Fruit fly (Drosophila melanogaster) whole organism, prepupa: ENCODE measurements around the gene CG17470.

Experiments used
- CG10631 ChIP-seq: fragments of 200-800 bp; sonication (Bioruptor generic); optimal IDR thresholded peaks from 2 replicates; lab custom pipeline; 2016; ENCODE audit warnings: missing biosample characterization, missing genetic modification characterization
- CG6276 ChIP-seq: fragments of 200-800 bp; sonication (Bioruptor generic); optimal IDR thresholded peaks from 2 replicates; lab custom pipeline; 2017; ENCODE audit warnings: missing biosample characterization, mild to moderate bottlenecking, missing genetic modification characterization
- CG6854 ChIP-seq: fragments of 200-800 bp; sonication (Bioruptor generic); optimal IDR thresholded peaks from 2 replicates; lab custom pipeline; 2017; ENCODE audit warnings: missing biosample characterization, mild to moderate bottlenecking, missing genetic modification characterization
- CG7368 ChIP-seq: fragments of 200-800 bp; sonication (Bioruptor generic); optimal IDR thresholded peaks from 3 replicates; lab custom pipeline; 2016; ENCODE audit warnings: missing biosample characterization, missing genetic modification characterization
- CG9139 ChIP-seq: fragments of 200-800 bp; sonication (Bioruptor generic); optimal IDR thresholded peaks from 3 replicates; lab custom pipeline; 2017; ENCODE audit warnings: missing biosample characterization, mild to moderate bottlenecking, missing genetic modification characterization
- Ets21C ChIP-seq: fragments of 200-800 bp; sonication (Bioruptor generic); optimal IDR thresholded peaks from 3 replicates; lab custom pipeline; 2016; ENCODE audit warnings: missing biosample characterization, missing genetic modification characterization
- Sox102F ChIP-seq: fragments of 200-800 bp; sonication (Bioruptor generic); optimal IDR thresholded peaks from 2 replicates; lab custom pipeline; 2016; ENCODE audit warnings: missing biosample characterization, mild to moderate bottlenecking, missing genetic modification characterization
- eg ChIP-seq: fragments of 200-800 bp; sonication (Bioruptor generic); IDR thresholded peaks from 3 replicates; pipeline ENCODE4 v1.3.6; 2022; ENCODE audit warnings: missing biosample characterization, missing genetic modification characterization
- pdm3 ChIP-seq: fragments of 200-800 bp; sonication (Bioruptor generic); optimal IDR thresholded peaks from 3 replicates; lab custom pipeline; 2016; ENCODE audit warnings: missing biosample characterization, missing genetic modification characterization
- ss ChIP-seq, 2 experiments: fragments of 200-800 bp; sonication (Bioruptor generic); optimal IDR thresholded peaks; 2 replicates in 1 of 2; 3 replicates in 1 of 2; lab custom pipeline; 2017 to 2018; ENCODE audit warnings: mild to moderate bottlenecking in 2 of 2, missing biosample characterization in 2 of 2, missing genetic modification characterization in 2 of 2, moderate library complexity in 1 of 2

DNA sequence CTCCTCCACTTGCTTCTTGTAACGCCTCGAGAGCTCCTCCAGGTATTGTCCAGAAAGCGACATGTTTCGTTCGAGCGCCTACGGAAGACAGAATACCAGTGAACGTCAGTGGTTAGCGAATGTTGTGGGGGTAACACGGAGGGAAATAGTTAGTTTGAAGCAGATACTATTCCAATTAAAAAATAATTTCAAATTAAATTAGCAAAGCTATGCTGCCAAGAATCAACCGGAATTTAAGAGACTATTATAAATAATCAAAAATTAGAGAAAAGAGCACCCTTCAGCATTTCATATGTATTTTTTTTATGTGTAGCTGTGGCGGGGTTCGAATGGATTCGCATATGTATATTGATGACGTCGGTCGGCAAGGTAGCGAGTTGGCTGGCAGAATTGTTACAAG is 18.0 kb upstream of the CG17470 start:
- TF ChIP-seq Sox102F (no peak), ss (GFP tag; optimal IDR thresholded peaks at IDR 0.05; lab: Kevin White, UChicago) (no peak), CG6854 (GFP tag; lab: Kevin White, UChicago) (no peak), CG7368 (GFP tag; lab: Kevin White, UChicago) (no peak), eg (no peak), CG9139 (GFP tag; lab: Kevin White, UChicago) (no peak), CG6276 (GFP tag; lab: Kevin White, UChicago) (no peak), CG10631 (GFP tag; lab: Kevin White, UChicago) (no peak), pdm3 (no peak), Ets21C (GFP tag; lab: Kevin White, UChicago) (no peak)
